Fruit fly (Drosophila melanogaster): Measurements from ENCODE around the gene Pburs.

The Pburs gene

DNA sequence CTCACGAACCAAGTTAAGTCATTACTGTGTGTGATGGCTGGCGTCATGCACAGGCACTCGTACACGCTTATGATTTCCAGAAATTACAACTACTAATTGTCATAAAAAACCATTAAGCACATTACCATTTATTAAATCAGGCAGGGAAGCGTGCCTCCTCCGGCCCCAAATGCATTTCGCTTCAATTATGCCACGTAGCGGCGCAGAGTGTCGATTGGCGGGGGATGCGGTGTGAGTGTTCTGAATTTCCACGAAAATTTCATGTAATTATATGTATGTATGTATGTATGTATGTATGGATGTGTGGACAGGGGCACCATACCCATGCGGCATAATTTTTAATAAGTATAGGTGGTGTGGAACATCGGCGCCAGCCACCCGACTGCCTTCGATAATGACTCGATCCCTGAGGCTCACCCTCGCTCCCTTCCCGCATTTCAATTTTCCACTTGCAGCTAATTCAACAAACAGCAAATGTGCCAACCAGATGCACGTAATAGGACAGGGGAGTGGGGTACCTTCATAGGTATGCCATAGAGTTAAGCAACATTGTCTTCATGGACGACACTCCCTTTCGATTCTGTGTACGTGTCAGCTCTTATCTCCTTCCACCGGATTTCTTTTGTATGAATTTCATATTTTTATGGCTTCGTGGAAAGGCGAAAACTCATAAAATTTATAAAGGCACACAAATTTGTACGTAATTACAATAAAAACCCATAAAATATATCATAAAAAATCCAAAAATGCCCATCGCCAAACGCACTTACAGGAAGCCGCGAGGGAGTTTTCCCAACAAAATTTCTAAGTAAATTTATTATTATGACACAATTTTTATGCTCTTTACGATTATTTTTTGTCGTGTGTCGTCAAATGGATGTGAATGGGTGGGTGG is 25.3 kb upstream of the Pburs start (continued):
- no peak for TF ChIP-seq CG8944 (GFP tag; optimal IDR thresholded peaks at IDR 0.05)
- no peak for TF ChIP-seq bab2 (GFP tag; optimal IDR thresholded peaks at IDR 0.05)
- TF ChIP-seq gcm (GFP tag; optimal IDR thresholded peaks at IDR 0.05) = peak; percentile 1
- TF ChIP-seq sob (GFP tag; IDR thresholded peaks at IDR 0.05) = no peak
- no peak for TF ChIP-seq CG14014 (GFP tag; IDR thresholded peaks at IDR 0.05)
- TF ChIP-seq CG9609 (GFP tag; optimal IDR thresholded peaks at IDR 0.05) = no peak
- no peak for TF ChIP-seq corto (GFP tag; optimal IDR thresholded peaks at IDR 0.05)
- TF ChIP-seq Awh (GFP tag; IDR thresholded peaks at IDR 0.05) = no peak; the same call in 1 of the 2 replicates
- TF ChIP-seq kni (GFP tag; optimal IDR thresholded peaks at IDR 0.05) = peak; percentile 65
- TF ChIP-seq CG7928 (GFP tag; optimal IDR thresholded peaks at IDR 0.05) = no peak
- TF ChIP-seq CG18011 (GFP tag; optimal IDR thresholded peaks at IDR 0.05) = no peak
- TF ChIP-seq CG6175 (GFP tag; IDR thresholded peaks at IDR 0.05) = no peak
- TF ChIP-seq cad (GFP tag; optimal IDR thresholded peaks at IDR 0.05) = peak; percentile 55
- peak; percentile 37 for TF ChIP-seq D19A (tag; optimal IDR thresholded peaks at IDR 0.05)
- no peak for TF ChIP-seq CG15479 (GFP tag; optimal IDR thresholded peaks at IDR 0.05)
- TF ChIP-seq Antp (GFP tag; optimal IDR thresholded peaks at IDR 0.05) = no peak
- TF ChIP-seq ftz-f1 (GFP tag; optimal IDR thresholded peaks at IDR 0.05) = no peak
- no peak for TF ChIP-seq Opbp (GFP tag; IDR thresholded peaks at IDR 0.05; ENCODE audit: partially characterized antibody)
- TF ChIP-seq Hey (tag; optimal IDR thresholded peaks at IDR 0.05) = peak; percentile 13
- TF ChIP-seq Hr51 (GFP tag; optimal IDR thresholded peaks at IDR 0.05) = peak in 1 of 2 experiments; percentile 29
- no peak for TF ChIP-seq Nf-YC (tag; optimal IDR thresholded peaks at IDR 0.05)
- no peak for TF ChIP-seq mld (GFP tag; IDR thresholded peaks at IDR 0.05; ENCODE audit: partially characterized antibody)
- no peak for TF ChIP-seq CG14050 (GFP tag; IDR thresholded peaks at IDR 0.05)
- TF ChIP-seq dmrt11E (tag; optimal IDR thresholded peaks at IDR 0.05) = no peak
- 0 out of 3 replicates have a peak, but pooled peaks have one; percentile 30 for TF ChIP-seq sr (GFP tag; IDR thresholded peaks at IDR 0.05)
- TF ChIP-seq salm (tag; optimal IDR thresholded peaks at IDR 0.05) = peak; percentile 7
- TF ChIP-seq CG6254 (GFP tag; optimal IDR thresholded peaks at IDR 0.05) = peak; percentile 39
- no peak for TF ChIP-seq Ets97D (GFP tag; optimal IDR thresholded peaks at IDR 0.05)
- TF ChIP-seq CG1024 (GFP tag; IDR thresholded peaks at IDR 0.05) = 0 out of 2 replicates have a peak, but pooled peaks have one; percentile 22
- no peak for TF ChIP-seq TFAM (GFP tag; optimal IDR thresholded peaks at IDR 0.05)
- no peak for TF ChIP-seq Elba2 (GFP tag; optimal IDR thresholded peaks at IDR 0.05)
- no peak for TF ChIP-seq CG9876 (GFP tag; optimal IDR thresholded peaks at IDR 0.05)
- no peak for TF ChIP-seq CG2129 (GFP tag; IDR thresholded peaks at IDR 0.05; ENCODE audit: partially characterized antibody)
- TF ChIP-seq Scr (GFP tag; IDR thresholded peaks at IDR 0.05; ENCODE audit: partially characterized antibody) = no peak
- TF ChIP-seq D (optimal IDR thresholded peaks at IDR 0.05) = peak; percentile 55
- TF ChIP-seq D (GFP tag; optimal IDR thresholded peaks at IDR 0.05) = peak; percentile 21
- no peak for TF ChIP-seq NfI (GFP tag; optimal IDR thresholded peaks at IDR 0.05)
- no peak for TF ChIP-seq dimm (GFP tag; IDR thresholded peaks at IDR 0.05)
- peak; percentile 76 for TF ChIP-seq Med (GFP tag)
- TF ChIP-seq bbx (GFP tag; IDR thresholded peaks at IDR 0.05; ENCODE audit: partially characterized antibody) = no peak
- TF ChIP-seq HLH3B (GFP tag; IDR thresholded peaks at IDR 0.05) = no peak
